Worm (Caenorhabditis elegans) whole organism, L4 larva: Measurements from ENCODE around the gene K11H3.8.
"Not testable (repeated sequence)": the region's sequence is repeated elsewhere in the genome, so short reads cannot be mapped to it uniquely, and the experiment has no call there.

ENCODE experiments used
- D1046.2 ChIP-seq: fragments of 200-800 bp; sonication (Bioruptor generic); IDR thresholded peaks from 2 replicates; pipeline ENCODE4 v1.3.6; 2022; ENCODE audit warnings: missing genetic modification characterization, missing compliant biosample characterization
- F10B5.3 ChIP-seq: sonication (generic microtip); optimal IDR thresholded peaks from 2 replicates; lab custom pipeline; 2016; ENCODE audit warnings: mild to moderate bottlenecking, missing genetic modification characterization, missing compliant biosample characterization
- F26F4.8 ChIP-seq: fragments of 200-800 bp; sonication (Bioruptor generic); conservative IDR thresholded peaks from 2 replicates; pipeline ENCODE4 v1.3.6; 2022; ENCODE audit warnings: missing genetic modification characterization, missing compliant biosample characterization
- F44E2.7 ChIP-seq: fragments of 200-800 bp; sonication (Bioruptor generic); IDR thresholded peaks from 2 replicates; pipeline ENCODE4 v2.1.2; 2022; ENCODE audit warnings: missing genetic modification characterization, missing compliant biosample characterization
- T20F7.1 ChIP-seq: fragments of 200-800 bp; sonication (Bioruptor generic); optimal IDR thresholded peaks from 2 replicates; lab custom pipeline; 2018; ENCODE audit warnings: mild to moderate bottlenecking, missing genetic modification characterization, missing compliant biosample characterization
- Y48G9A.11 ChIP-seq: fragments of 200-800 bp; sonication (Bioruptor generic); IDR thresholded peaks from 2 replicates; pipeline ENCODE4 v1.3.6; 2022; ENCODE audit warnings: missing genetic modification reagents, missing genetic modification characterization, missing compliant biosample characterization
- Y5F2A.4 ChIP-seq: fragments of 200-800 bp; sonication (Bioruptor generic); optimal IDR thresholded peaks from 2 replicates; lab custom pipeline; 2018; ENCODE audit warnings: mild to moderate bottlenecking, missing genetic modification characterization, missing compliant biosample characterization
- ZK337.2 ChIP-seq: fragments of 200-800 bp; sonication (Bioruptor generic); IDR thresholded peaks from 2 replicates; pipeline ENCODE4 v1.3.6; 2022; ENCODE audit warnings: missing genetic modification reagents, missing genetic modification characterization, missing compliant biosample characterization
- ZK546.5 ChIP-seq, 2 experiments: sonication (generic microtip); optimal IDR thresholded peaks; 2 replicates each; lab custom pipeline; 2017; ENCODE audit warnings: missing biosample characterization in 2 of 2, missing genetic modification characterization in 2 of 2
- arid-1 ChIP-seq: fragments of 200-800 bp; sonication (Bioruptor generic); conservative IDR thresholded peaks from 2 replicates; pipeline ENCODE4 v1.3.6; 2022; ENCODE audit warnings: missing genetic modification reagents, missing genetic modification characterization, missing compliant biosample characterization
- ceh-32 ChIP-seq: sonication (generic microtip); optimal IDR thresholded peaks from 2 replicates; lab custom pipeline; 2016; ENCODE audit warnings: mild to moderate bottlenecking, missing genetic modification characterization, missing compliant biosample characterization; ENCODE audit not compliant: poor library complexity
- cey-2 ChIP-seq: sonication (generic microtip); optimal IDR thresholded peaks from 3 replicates; lab custom pipeline; 2017; ENCODE audit warnings: missing genetic modification characterization, mild to moderate bottlenecking, missing compliant biosample characterization, antibody characterized with exemption, borderline replicate concordance; ENCODE audit not compliant: insufficient read depth
- ctbp-1 ChIP-seq: fragments of 200-800 bp; sonication (Bioruptor generic); IDR thresholded peaks from 2 replicates; pipeline ENCODE4 v1.3.6; 2022; ENCODE audit warnings: missing genetic modification reagents, missing genetic modification characterization, missing compliant biosample characterization
- daf-16 ChIP-seq, 3 experiments: sonication (generic microtip); optimal IDR thresholded peaks; 2 replicates each; lab custom pipeline; 2016 to 2017; ENCODE audit warnings: missing genetic modification characterization in 3 of 3, missing genetic modification reagents in 3 of 3, mild to moderate bottlenecking in 2 of 3, missing compliant biosample characterization in 2 of 3, missing biosample characterization in 1 of 3, moderate library complexity in 1 of 3
- daf-19 ChIP-seq: fragments of 200-800 bp; sonication (Bioruptor generic); conservative IDR thresholded peaks from 2 replicates; pipeline ENCODE4 v1.3.6; 2022; ENCODE audit warnings: missing genetic modification characterization, missing compliant biosample characterization
- dmd-6 ChIP-seq: fragments of 200-800 bp; sonication (Bioruptor generic); IDR thresholded peaks from 2 replicates; pipeline ENCODE4 v1.3.6; 2022; ENCODE audit warnings: missing genetic modification reagents, missing genetic modification characterization, missing compliant biosample characterization
- dmd-8 ChIP-seq: fragments of 200-800 bp; sonication (Bioruptor generic); IDR thresholded peaks from 2 replicates; pipeline ENCODE4 v1.3.6; 2022; ENCODE audit warnings: missing genetic modification characterization, missing compliant biosample characterization
- dpl-1 ChIP-seq: fragments of 150-350 bp; optimal IDR thresholded peaks from 2 replicates; lab custom pipeline; 2014; ENCODE audit warnings: missing biosample characterization, missing genetic modification reagents, missing genetic modification characterization
- dve-1 ChIP-seq: sonication (generic microtip); optimal IDR thresholded peaks from 2 replicates; lab custom pipeline; 2017; ENCODE audit warnings: antibody characterized with exemption, mild to moderate bottlenecking, missing genetic modification characterization, missing compliant biosample characterization; ENCODE audit not compliant: insufficient read depth
- gei-8 ChIP-seq: fragments of 200-800 bp; sonication (Bioruptor generic); optimal IDR thresholded peaks from 2 replicates; lab custom pipeline; 2018; ENCODE audit warnings: mild to moderate bottlenecking, missing genetic modification characterization, missing compliant biosample characterization
- hlh-30 ChIP-seq: sonication (generic microtip); optimal IDR thresholded peaks from 2 replicates; lab custom pipeline; 2017; ENCODE audit warnings: antibody characterized with exemption, mild to moderate bottlenecking, missing genetic modification characterization, missing compliant biosample characterization; ENCODE audit not compliant: insufficient read depth
- hmg-1.1 ChIP-seq: fragments of 200-800 bp; sonication (Bioruptor generic); IDR thresholded peaks from 2 replicates; pipeline ENCODE4 v1.3.6; 2022; ENCODE audit warnings: missing genetic modification reagents, missing genetic modification characterization, missing compliant biosample characterization
- lim-7 ChIP-seq: fragments of 200-800 bp; sonication (Bioruptor generic); IDR thresholded peaks from 2 replicates; pipeline ENCODE4 v1.3.6; 2022; ENCODE audit warnings: missing genetic modification characterization, missing compliant biosample characterization
- lin-1 ChIP-seq: fragments of 200-800 bp; sonication (Bioruptor generic); IDR thresholded peaks from 2 replicates; pipeline ENCODE4 v1.3.6; 2022; ENCODE audit warnings: missing genetic modification reagents, missing genetic modification characterization, missing compliant biosample characterization
- lin-13 ChIP-seq: fragments of 150-350 bp; optimal IDR thresholded peaks from 2 replicates; lab custom pipeline; 2014; ENCODE audit warnings: missing biosample characterization, missing genetic modification reagents, missing genetic modification characterization
- lin-29 ChIP-seq: fragments of 200-800 bp; sonication (Bioruptor generic); IDR thresholded peaks from 2 replicates; pipeline ENCODE4 v1.3.6; 2022; ENCODE audit warnings: missing genetic modification reagents, missing genetic modification characterization, missing compliant biosample characterization
- lin-38 ChIP-seq: fragments of 200-800 bp; sonication (Bioruptor generic); IDR thresholded peaks from 2 replicates; pipeline ENCODE4 v1.3.6; 2022; ENCODE audit warnings: missing genetic modification reagents, missing genetic modification characterization, missing compliant biosample characterization
- lsy-2 ChIP-seq, 2 experiments: fragments of 150-350 bp in 1 of 2; sonication (generic microtip) in 1 of 2; optimal IDR thresholded peaks; 2 replicates each; lab custom pipeline; 2014 to 2017; ENCODE audit warnings: missing biosample characterization in 2 of 2, missing genetic modification characterization in 2 of 2
- madf-5 ChIP-seq, 2 experiments: fragments of 200-800 bp; sonication (Bioruptor generic); IDR thresholded peaks; 2 replicates each; pipeline ENCODE4 v1.3.6; 2022; ENCODE audit warnings: missing compliant biosample characterization in 2 of 2, missing genetic modification characterization in 2 of 2
- madf-9 ChIP-seq: fragments of 200-800 bp; sonication (Bioruptor generic); conservative IDR thresholded peaks from 2 replicates; pipeline ENCODE4 v1.3.6; 2022; ENCODE audit warnings: missing genetic modification reagents, missing genetic modification characterization, missing compliant biosample characterization
- mdt-29 ChIP-seq: fragments of 200-800 bp; sonication (Bioruptor generic); IDR thresholded peaks from 2 replicates; pipeline ENCODE4 v1.3.6; 2022; ENCODE audit warnings: missing genetic modification reagents, missing genetic modification characterization, missing compliant biosample characterization
- mes-2 ChIP-seq: sonication (generic microtip); optimal IDR thresholded peaks from 2 replicates; lab custom pipeline; 2016; ENCODE audit warnings: missing genotype, mild to moderate bottlenecking, missing genetic modification characterization, missing compliant biosample characterization; ENCODE audit not compliant: poor library complexity, severe bottlenecking
- nhr-41 ChIP-seq: fragments of 200-800 bp; sonication (Bioruptor generic); IDR thresholded peaks from 2 replicates; pipeline ENCODE4 v1.3.6; 2022; ENCODE audit warnings: missing genetic modification reagents, missing genetic modification characterization, missing compliant biosample characterization
- nhr-77 ChIP-seq: fragments of 150-350 bp; optimal IDR thresholded peaks from 2 replicates; lab custom pipeline; 2014; ENCODE audit warnings: missing biosample characterization, missing genetic modification characterization
- pha-4 ChIP-seq, 2 experiments: fragments of 150-350 bp in 1 of 2; fragments of 200-800 bp in 1 of 2; sonication (Bioruptor generic) in 1 of 2; IDR thresholded peaks in 1 of 2; optimal IDR thresholded peaks in 1 of 2; 2 replicates each; pipeline versions ENCODE4 v1.3.6 to Lab custom; 2014 to 2022; ENCODE audit warnings: missing genetic modification characterization in 2 of 2, missing genetic modification reagents in 2 of 2, missing biosample characterization in 1 of 2, missing compliant biosample characterization in 1 of 2
- pqm-1 ChIP-seq: sonication (generic microtip); optimal IDR thresholded peaks from 2 replicates; lab custom pipeline; 2017; ENCODE audit warnings: missing biosample characterization, missing genetic modification characterization
- snpc-1.2 ChIP-seq: fragments of 200-800 bp; sonication (Bioruptor generic); IDR thresholded peaks from 2 replicates; pipeline ENCODE4 v1.3.6; 2022; ENCODE audit warnings: missing genetic modification reagents, missing genetic modification characterization, missing compliant biosample characterization
- tra-1 ChIP-seq: fragments of 200-800 bp; sonication (Bioruptor generic); IDR thresholded peaks from 2 replicates; pipeline ENCODE4 v1.3.6; 2022; ENCODE audit warnings: missing genetic modification reagents, missing genetic modification characterization, missing compliant biosample characterization
- unc-62 ChIP-seq, 3 experiments: fragments of 150-350 bp in 1 of 3; sonication (generic microtip); optimal IDR thresholded peaks in 2 of 3; peaks in 1 of 3; 1 replicate in 1 of 3; 2 replicates in 2 of 3; lab custom pipeline; 2014 to 2017; ENCODE audit warnings: missing biosample characterization in 3 of 3, missing genetic modification characterization in 3 of 3, missing genetic modification reagents in 3 of 3, missing genotype in 1 of 3
- vab-7 ChIP-seq: fragments of 200-800 bp; sonication (Bioruptor generic); IDR thresholded peaks from 2 replicates; pipeline ENCODE4 v1.3.6; 2022; ENCODE audit warnings: missing genetic modification reagents, missing genetic modification characterization, missing compliant biosample characterization

The K11H3.8 gene

DNA sequence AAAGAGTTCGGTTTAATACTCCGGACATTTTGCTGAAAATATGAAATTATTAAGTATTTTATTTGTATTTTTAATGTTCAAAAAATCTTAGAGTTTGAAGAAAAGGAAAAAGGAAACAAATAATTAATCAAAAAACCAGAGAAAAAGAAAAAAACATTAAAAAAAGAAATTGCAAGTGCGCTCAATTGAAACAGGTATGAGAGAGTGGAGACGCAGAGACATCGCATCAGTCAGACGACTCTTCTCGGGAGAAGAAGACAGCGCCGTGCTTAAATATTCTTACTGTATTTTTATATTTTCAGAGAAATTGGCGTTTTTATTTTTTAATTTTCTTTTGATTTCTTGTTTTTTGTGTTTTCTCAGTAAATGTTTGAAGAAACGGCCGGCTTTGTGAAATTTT, 13.1 kb downstream of the K11H3.8 start, which contains the start of gene mrpl-36:
Gene mrpl-36 (minus strand): TSS at position 34 of the 400 bp plus-strand sequence.
- TF ChIP-seq ZK337.2 (GFP tag; lab: Robert Waterston, UW): no peak
- TF ChIP-seq hlh-30 (tag; lab: Kevin White, UChicago): peak; percentile 36
- peak; percentile 86 for TF ChIP-seq lin-38 (GFP tag; lab: Robert Waterston, UW)
- TF ChIP-seq daf-16 (GFP tag; optimal IDR thresholded peaks at IDR 0.05; lab: Kevin White, UChicago): no peak
- no peak for TF ChIP-seq daf-16 (tag; optimal IDR thresholded peaks at IDR 0.05; lab: Kevin White, UChicago)
- TF ChIP-seq lsy-2 (tag; optimal IDR thresholded peaks at IDR 0.05; lab: Kevin White, UChicago): peak in 1 of 2 experiments; percentile 74
- peak; percentile 33 for TF ChIP-seq dve-1 (tag; lab: Kevin White, UChicago)
- peak; percentile 19; the same call in 1 of the 2 replicates for TF ChIP-seq dmd-6 (GFP tag; lab: Robert Waterston, UW)
- TF ChIP-seq Y5F2A.4: no peak
- TF ChIP-seq cey-2 (tag; lab: Kevin White, UChicago): no peak
- no peak for TF ChIP-seq nhr-41 (GFP tag; lab: Robert Waterston, UW)
- TF ChIP-seq, all 104 proteins: peak for 5

DNA sequence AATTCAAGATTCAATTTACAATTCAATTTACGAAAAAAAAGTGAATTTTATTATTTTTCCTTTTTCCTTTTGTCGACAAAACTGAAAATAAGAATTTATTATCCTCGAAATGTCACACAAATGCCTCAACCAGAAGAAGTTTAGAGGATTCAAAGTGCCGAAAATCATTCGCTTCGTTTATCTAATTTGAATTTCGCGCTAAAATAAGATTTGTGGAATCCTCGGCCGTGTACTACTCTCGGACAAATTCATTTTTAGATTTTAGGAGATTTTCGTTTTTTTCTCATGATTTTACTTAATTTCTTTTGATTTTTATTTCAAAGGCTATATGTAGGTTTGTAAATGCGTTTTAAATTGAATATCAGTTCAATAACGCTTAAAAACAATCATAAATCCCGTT, 13.6 kb downstream of the K11H3.8 start:
- TF ChIP-seq dpl-1: peak; percentile 43
- TF ChIP-seq mes-2 (tag; lab: Kevin White, UChicago): peak; percentile 38
- no peak for TF ChIP-seq lin-29 (GFP tag; lab: Robert Waterston, UW)
- TF ChIP-seq mdt-29 (GFP tag; lab: Robert Waterston, UW): no peak

DNA sequence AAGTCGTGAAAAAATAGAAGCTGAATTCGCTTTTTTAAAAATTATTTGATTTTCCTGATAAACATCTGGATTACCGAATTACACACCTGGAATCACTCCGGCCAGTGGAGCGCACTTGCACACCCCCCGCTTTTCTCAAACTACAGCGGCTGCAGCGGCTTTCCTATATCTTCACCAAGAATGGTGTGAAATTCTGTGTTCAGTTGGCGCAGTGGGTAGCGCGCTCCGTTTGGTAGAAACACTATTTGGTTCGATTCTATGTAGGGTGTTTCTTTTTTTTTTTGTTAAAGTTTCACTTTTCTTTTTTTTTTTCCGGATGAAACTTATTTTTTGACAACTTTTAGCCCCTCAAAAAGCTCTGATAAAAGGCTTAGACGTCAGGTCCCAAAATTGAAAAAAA, 14.1 kb downstream of the K11H3.8 start:
- TF ChIP-seq madf-5 (GFP tag; IDR thresholded peaks at IDR 0.05; lab: Robert Waterston, UW) (0 out of 4 replicates have a peak, but pooled peaks of 1 of the 2 experiments have one; percentile 17), D1046.2 (GFP tag; lab: Robert Waterston, UW) (peak; percentile 59; the same call in 1 of the 2 replicates), pha-4 (GFP tag; IDR thresholded peaks at IDR 0.05; lab: Robert Waterston, UW) (peak; percentile 60; the same call in 1 of the 2 replicates), lin-38 (GFP tag; lab: Robert Waterston, UW) (peak; percentile 86), F44E2.7 (0 out of 2 replicates have a peak, but pooled peaks have one; percentile 20), lim-7 (GFP tag; lab: Robert Waterston, UW) (peak; percentile 73), snpc-1.2 (GFP tag; lab: Robert Waterston, UW) (peak; percentile 73), tra-1 (GFP tag; lab: Robert Waterston, UW) (0 out of 2 replicates have a peak, but pooled peaks have one; percentile 31), arid-1 (peak; percentile 63; the same call in 1 of the 2 replicates), madf-9 (GFP tag; lab: Robert Waterston, UW) (0 out of 2 replicates have a peak, but pooled peaks have one; percentile 42), mdt-29 (GFP tag; lab: Robert Waterston, UW) (peak; percentile 47; the same call in 1 of the 2 replicates), F26F4.8 (GFP tag; lab: Robert Waterston, UW) (peak; percentile 54; the same call in 1 of the 2 replicates), hmg-1.1 (peak; percentile 51; the same call in 1 of the 2 replicates), dmd-8 (GFP tag; lab: Robert Waterston, UW) (peak; percentile 66; the same call in 1 of the 2 replicates), lin-1 (peak; percentile 28; the same call in 1 of the 2 replicates), Y48G9A.11 (GFP tag; lab: Robert Waterston, UW) (peak; percentile 58), vab-7 (peak; percentile 69), ZK337.2 (GFP tag; lab: Robert Waterston, UW) (0 out of 2 replicates have a peak, but pooled peaks have one; percentile 48), ctbp-1 (GFP tag; lab: Robert Waterston, UW) (peak; percentile 34; the same call in 1 of the 2 replicates)
- TF ChIP-seq pha-4 (tag; optimal IDR thresholded peaks at IDR 0.05; lab: Kevin White, UChicago): not testable (repeated sequence)

DNA sequence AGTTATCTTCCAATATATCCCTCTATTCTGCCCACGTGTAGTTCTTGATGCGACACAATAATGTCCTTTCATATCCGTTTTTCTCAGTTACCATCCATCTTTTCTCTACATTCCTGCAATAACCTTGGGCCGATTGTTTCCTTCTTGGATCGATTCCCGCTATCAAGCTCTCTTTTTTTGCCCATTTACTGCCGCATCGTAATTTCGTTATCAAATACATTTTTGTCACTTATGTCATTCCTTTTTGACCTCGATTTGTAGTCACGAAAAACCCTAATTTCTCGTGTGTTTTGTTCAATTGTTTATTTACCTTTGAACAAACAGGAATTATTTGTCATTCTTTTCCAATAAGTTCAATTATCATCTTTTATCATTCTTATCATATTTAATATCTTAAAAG, 15.0 kb downstream of the K11H3.8 start:
- TF ChIP-seq T20F7.1 (GFP tag; lab: Kevin White, UChicago) (no peak), unc-62 (GFP tag; optimal IDR thresholded peaks at IDR 0.05 in 1 of 2; lab: Kevin White, UChicago) (peak in 1 of 2 experiments; percentile 73), unc-62 (tag; optimal IDR thresholded peaks at IDR 0.05; lab: Kevin White, UChicago) (no peak), ZK546.5 (tag; optimal IDR thresholded peaks at IDR 0.05; lab: Kevin White, UChicago) (no peak), nhr-77 (peak; percentile 33), daf-19 (GFP tag; lab: Robert Waterston, UW) (no peak), vab-7 (no peak), ctbp-1 (GFP tag; lab: Robert Waterston, UW) (no peak), lin-38 (GFP tag; lab: Robert Waterston, UW) (no peak), gei-8 (no peak), pqm-1 (peak; percentile 45), dve-1 (tag; lab: Kevin White, UChicago) (peak; percentile 85), Y48G9A.11 (GFP tag; lab: Robert Waterston, UW) (no peak), lin-13 (GFP tag; lab: Kevin White, UChicago) (no peak), F26F4.8 (GFP tag; lab: Robert Waterston, UW) (no peak), F10B5.3 (tag; lab: Kevin White, UChicago) (no peak), ceh-32 (no peak)
